Worm (Caenorhabditis elegans) whole organism, mixed stage, embryonic: ENCODE measurements around the gene C01G10.10.
A peak's percentile ranks its signal among the peaks of the same experiment; 100 is the strongest.

Source experiments
- M03D4.4 ChIP-seq: sonication (generic microtip); optimal IDR thresholded peaks from 2 replicates; lab custom pipeline; 2017; ENCODE audit warnings: mild to moderate bottlenecking, missing genetic modification characterization, missing compliant biosample characterization
- bed-3 ChIP-seq: fragments of 200-800 bp; sonication (Bioruptor generic); optimal IDR thresholded peaks from 3 replicates; lab custom pipeline; 2018; ENCODE audit warnings: mild to moderate bottlenecking, missing genetic modification characterization, moderate library complexity, missing compliant biosample characterization
- blmp-1 ChIP-seq: fragments of 150-350 bp; optimal IDR thresholded peaks from 2 replicates; lab custom pipeline; 2014; ENCODE audit warnings: missing biosample characterization, missing genetic modification characterization
- ceh-39 ChIP-seq: fragments of 150-350 bp; optimal IDR thresholded peaks from 2 replicates; lab custom pipeline; 2014; ENCODE audit warnings: missing biosample characterization, missing genetic modification characterization
- ceh-43 ChIP-seq: fragments of 200-800 bp; sonication (Bioruptor generic); optimal IDR thresholded peaks from 2 replicates; lab custom pipeline; 2018; ENCODE audit warnings: mild to moderate bottlenecking, missing genetic modification characterization, moderate library complexity, missing compliant biosample characterization
- ceh-83 ChIP-seq: fragments of 200-800 bp; sonication (Bioruptor generic); optimal IDR thresholded peaks from 2 replicates; lab custom pipeline; 2018; ENCODE audit warnings: mild to moderate bottlenecking, missing genetic modification characterization, missing compliant biosample characterization
- ces-1 ChIP-seq: fragments of 150-350 bp; optimal IDR thresholded peaks from 2 replicates; lab custom pipeline; 2014; ENCODE audit warnings: missing biosample characterization, missing genetic modification reagents, missing genetic modification characterization
- cnd-1 ChIP-seq: fragments of 200-800 bp; sonication (Bioruptor generic); optimal IDR thresholded peaks from 2 replicates; lab custom pipeline; 2018; ENCODE audit warnings: mild to moderate bottlenecking, missing genetic modification characterization, missing compliant biosample characterization
- drap-1 ChIP-seq: fragments of 200-800 bp; sonication (Bioruptor generic); optimal IDR thresholded peaks from 3 replicates; lab custom pipeline; 2018; ENCODE audit warnings: mild to moderate bottlenecking, missing genetic modification characterization, missing compliant biosample characterization
- elt-1 ChIP-seq: sonication (generic microtip); optimal IDR thresholded peaks from 2 replicates; lab custom pipeline; 2017; ENCODE audit warnings: missing genetic modification characterization, mild to moderate bottlenecking, missing compliant biosample characterization, antibody characterized with exemption, moderate library complexity, borderline replicate concordance; ENCODE audit not compliant: insufficient read depth
- elt-3 ChIP-seq: fragments of 150-350 bp; optimal IDR thresholded peaks from 2 replicates; lab custom pipeline; 2014; ENCODE audit warnings: missing biosample characterization, missing genetic modification characterization
- flh-1 ChIP-seq: fragments of 200-800 bp; sonication (Bioruptor generic); optimal IDR thresholded peaks from 2 replicates; lab custom pipeline; 2018; ENCODE audit warnings: mild to moderate bottlenecking, missing genetic modification characterization, moderate library complexity, missing compliant biosample characterization
- hlh-1 ChIP-seq: fragments of 150-350 bp; optimal IDR thresholded peaks from 2 replicates; lab custom pipeline; 2014; ENCODE audit warnings: missing biosample characterization, missing genetic modification reagents, missing genetic modification characterization
- lin-13 ChIP-seq: fragments of 150-350 bp; optimal IDR thresholded peaks from 2 replicates; lab custom pipeline; 2014; ENCODE audit warnings: missing biosample characterization, missing genetic modification characterization
- lsy-2 ChIP-seq: fragments of 150-350 bp; optimal IDR thresholded peaks from 2 replicates; lab custom pipeline; 2014; ENCODE audit warnings: missing biosample characterization, missing genetic modification characterization
- mab-5 ChIP-seq: fragments of 150-350 bp; optimal IDR thresholded peaks from 2 replicates; lab custom pipeline; 2014; ENCODE audit warnings: missing biosample characterization, missing genetic modification characterization
- mep-1 ChIP-seq: fragments of 150-350 bp; optimal IDR thresholded peaks from 2 replicates; lab custom pipeline; 2017; ENCODE audit warnings: missing biosample characterization, missing genetic modification reagents, missing genetic modification characterization, inconsistent platforms
- mls-2 ChIP-seq: sonication (generic microtip); optimal IDR thresholded peaks from 2 replicates; lab custom pipeline; 2016; ENCODE audit warnings: mild to moderate bottlenecking, missing genetic modification characterization, moderate library complexity, missing compliant biosample characterization
- nhr-12 ChIP-seq: fragments of 150-350 bp; optimal IDR thresholded peaks from 2 replicates; lab custom pipeline; 2014; ENCODE audit warnings: missing biosample characterization, missing genetic modification characterization
- nhr-2 ChIP-seq: fragments of 150-350 bp; optimal IDR thresholded peaks from 2 replicates; lab custom pipeline; 2014; ENCODE audit warnings: missing biosample characterization, missing genetic modification characterization
- nhr-237 ChIP-seq: fragments of 150-350 bp; optimal IDR thresholded peaks from 2 replicates; lab custom pipeline; 2014; ENCODE audit warnings: missing biosample characterization, missing genetic modification characterization
- nhr-28 ChIP-seq: fragments of 150-350 bp; optimal IDR thresholded peaks from 2 replicates; lab custom pipeline; 2014; ENCODE audit warnings: missing biosample characterization, missing genetic modification characterization
- nhr-76 ChIP-seq: sonication (generic microtip); optimal IDR thresholded peaks from 2 replicates; lab custom pipeline; 2017; ENCODE audit warnings: missing biosample characterization, missing genetic modification characterization
- pha-4 ChIP-seq: fragments of 150-350 bp; optimal IDR thresholded peaks from 2 replicates; lab custom pipeline; 2018; ENCODE audit warnings: missing biosample characterization, missing genetic modification reagents, missing genetic modification characterization
- sem-2 ChIP-seq: fragments of 200-800 bp; sonication (Bioruptor generic); optimal IDR thresholded peaks from 2 replicates; lab custom pipeline; 2018; ENCODE audit warnings: mild to moderate bottlenecking, missing genetic modification characterization, missing compliant biosample characterization
- snpc-4 ChIP-seq: fragments of 150-350 bp; optimal IDR thresholded peaks from 2 replicates; lab custom pipeline; 2014; ENCODE audit warnings: missing biosample characterization, missing genetic modification characterization
- sptf-1 ChIP-seq: sonication (generic microtip); optimal IDR thresholded peaks from 2 replicates; lab custom pipeline; 2017; ENCODE audit warnings: mild to moderate bottlenecking, missing genetic modification characterization, moderate library complexity, missing compliant biosample characterization
- tbx-8 ChIP-seq: fragments of 200-800 bp; sonication (Bioruptor generic); optimal IDR thresholded peaks from 2 replicates; lab custom pipeline; 2018; ENCODE audit warnings: mild to moderate bottlenecking, missing genetic modification characterization, moderate library complexity, missing compliant biosample characterization
- unc-120 ChIP-seq: sonication (generic microtip); optimal IDR thresholded peaks from 2 replicates; lab custom pipeline; 2017; ENCODE audit warnings: missing genetic modification characterization, missing compliant biosample characterization; ENCODE audit not compliant: poor library complexity, severe bottlenecking
- unc-39 ChIP-seq: fragments of 150-350 bp; optimal IDR thresholded peaks from 2 replicates; lab custom pipeline; 2014; ENCODE audit warnings: missing biosample characterization, missing genetic modification characterization
- unc-62 ChIP-seq: fragments of 150-350 bp; optimal IDR thresholded peaks from 2 replicates; lab custom pipeline; 2014; ENCODE audit warnings: missing biosample characterization, missing genetic modification reagents, missing genetic modification characterization
- zip-8 ChIP-seq: fragments of 150-350 bp; optimal IDR thresholded peaks from 2 replicates; lab custom pipeline; 2014; ENCODE audit warnings: missing biosample characterization, missing genetic modification characterization
- ztf-11 ChIP-seq: fragments of 150-350 bp; optimal IDR thresholded peaks from 2 replicates; lab custom pipeline; 2014; ENCODE audit warnings: missing biosample characterization, missing genetic modification characterization

C01G10.10 gene

DNA sequence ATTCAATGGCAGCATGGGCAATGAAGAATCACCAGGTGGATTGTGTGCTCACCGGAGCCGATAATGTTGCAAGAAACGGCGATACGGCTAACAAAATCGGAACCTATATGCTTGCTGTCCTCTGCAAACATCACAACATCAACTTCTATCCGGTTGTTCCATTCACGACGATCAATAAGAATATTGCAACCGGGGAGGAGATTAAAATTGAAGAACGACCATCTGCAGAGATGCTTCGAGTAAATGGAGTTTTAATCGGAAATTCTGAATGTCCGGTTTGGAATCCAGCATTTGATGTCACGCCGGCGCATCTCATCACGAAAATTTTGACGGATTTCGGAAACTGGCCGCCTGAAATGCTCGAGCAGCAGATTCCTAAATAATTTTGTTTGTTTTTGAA lies 1.4 kb upstream of the C01G10.10 start:
- TF ChIP-seq bed-3 (GFP tag; lab: Kevin White, UChicago) (no peak), lin-13 (tag; lab: Kevin White, UChicago) (no peak), sem-2 (GFP tag; lab: Kevin White, UChicago) (no peak), mep-1 (tag; lab: Kevin White, UChicago) (no peak), nhr-237 (no peak), pha-4 (tag; lab: Kevin White, UChicago) (no peak), cnd-1 (tag; lab: Kevin White, UChicago) (no peak), ztf-11 (tag; lab: Kevin White, UChicago) (no peak), blmp-1 (no peak), unc-120 (tag; lab: Kevin White, UChicago) (no peak), ceh-83 (no peak), unc-62 (GFP tag; lab: Kevin White, UChicago) (no peak), elt-3 (tag; lab: Kevin White, UChicago) (no peak), hlh-1 (tag; lab: Kevin White, UChicago) (no peak)

DNA sequence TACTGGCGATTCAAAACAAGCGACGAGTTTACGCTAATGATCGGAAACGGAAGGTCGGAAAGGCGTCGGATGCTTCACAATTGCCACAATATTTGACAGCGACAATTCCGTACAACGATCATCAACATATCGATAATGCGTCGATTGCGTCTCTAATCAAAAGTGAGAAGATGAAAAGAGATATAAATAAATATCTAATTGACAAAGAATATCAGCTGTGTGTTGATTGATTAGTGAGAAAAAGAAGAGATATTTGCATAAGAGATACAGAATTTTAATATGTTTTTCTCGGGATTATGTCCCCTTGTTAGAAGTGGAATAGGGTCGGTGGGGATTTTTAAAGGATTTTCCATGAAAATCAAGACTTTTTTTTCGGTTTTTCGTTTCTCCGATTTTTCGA lies 3.7 kb downstream of the C01G10.10 start:
- peak; percentile 82 for TF ChIP-seq unc-62 (GFP tag; lab: Kevin White, UChicago)
- TF ChIP-seq sem-2 (GFP tag; lab: Kevin White, UChicago): no peak
- TF ChIP-seq mab-5 (tag; lab: Kevin White, UChicago): peak; percentile 16
- peak; percentile 19 for TF ChIP-seq unc-120 (tag; lab: Kevin White, UChicago)
- TF ChIP-seq ceh-83: no peak
- no peak for TF ChIP-seq unc-39
- TF ChIP-seq M03D4.4 (tag; lab: Kevin White, UChicago): no peak
- no peak for TF ChIP-seq flh-1 (GFP tag; lab: Kevin White, UChicago)
- TF ChIP-seq tbx-8 (GFP tag; lab: Kevin White, UChicago): no peak

DNA sequence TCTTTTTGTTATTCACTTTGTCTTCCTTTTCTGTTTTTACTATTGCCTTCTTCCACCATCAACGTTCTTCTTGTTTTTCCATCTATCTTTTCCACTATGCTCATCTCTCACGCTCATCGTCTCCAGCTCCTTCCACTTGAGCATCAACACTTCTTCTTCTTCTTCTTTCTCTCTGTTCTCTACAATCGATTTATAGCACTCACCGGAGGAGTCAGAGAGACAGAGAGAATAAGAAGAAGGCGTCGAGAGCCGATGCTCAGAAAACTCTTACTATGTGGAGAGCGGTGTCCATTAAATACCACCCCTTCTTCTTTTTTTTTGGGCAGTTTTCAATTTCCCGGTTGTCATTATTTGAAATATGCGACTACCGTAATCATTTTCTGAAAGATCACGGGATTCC lies 7.3 kb downstream of the C01G10.10 start:
- no peak for TF ChIP-seq tbx-8 (GFP tag; lab: Kevin White, UChicago)
- peak; percentile 60 for TF ChIP-seq ces-1 (GFP tag; lab: Kevin White, UChicago)
- no peak for TF ChIP-seq M03D4.4 (tag; lab: Kevin White, UChicago)

DNA sequence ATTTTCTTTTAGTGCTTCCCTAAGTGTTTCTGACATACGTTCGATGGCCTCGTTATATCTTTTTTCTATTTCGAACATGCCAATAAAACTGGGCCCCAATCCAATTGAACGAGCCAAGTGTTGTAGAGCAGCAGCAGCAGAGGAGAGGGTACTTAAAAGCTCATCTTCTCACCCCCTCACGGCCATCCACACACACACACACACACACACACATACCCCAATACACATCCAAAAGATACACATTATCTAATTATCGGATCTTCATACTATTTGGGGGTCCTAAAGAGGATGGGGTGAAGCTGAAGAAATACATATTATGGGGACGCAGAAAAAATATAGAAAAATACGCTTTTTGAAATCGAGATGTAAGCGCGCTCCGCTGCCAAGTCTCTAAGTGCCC lies 9.5 kb downstream of the C01G10.10 start:
- no peak for TF ChIP-seq nhr-12 (tag; lab: Kevin White, UChicago)
- peak; percentile 36 for TF ChIP-seq elt-1 (tag; lab: Kevin White, UChicago)
- peak; percentile 95 for TF ChIP-seq ces-1 (GFP tag; lab: Kevin White, UChicago)
- TF ChIP-seq drap-1 (GFP tag; lab: Kevin White, UChicago): peak; percentile 70

DNA sequence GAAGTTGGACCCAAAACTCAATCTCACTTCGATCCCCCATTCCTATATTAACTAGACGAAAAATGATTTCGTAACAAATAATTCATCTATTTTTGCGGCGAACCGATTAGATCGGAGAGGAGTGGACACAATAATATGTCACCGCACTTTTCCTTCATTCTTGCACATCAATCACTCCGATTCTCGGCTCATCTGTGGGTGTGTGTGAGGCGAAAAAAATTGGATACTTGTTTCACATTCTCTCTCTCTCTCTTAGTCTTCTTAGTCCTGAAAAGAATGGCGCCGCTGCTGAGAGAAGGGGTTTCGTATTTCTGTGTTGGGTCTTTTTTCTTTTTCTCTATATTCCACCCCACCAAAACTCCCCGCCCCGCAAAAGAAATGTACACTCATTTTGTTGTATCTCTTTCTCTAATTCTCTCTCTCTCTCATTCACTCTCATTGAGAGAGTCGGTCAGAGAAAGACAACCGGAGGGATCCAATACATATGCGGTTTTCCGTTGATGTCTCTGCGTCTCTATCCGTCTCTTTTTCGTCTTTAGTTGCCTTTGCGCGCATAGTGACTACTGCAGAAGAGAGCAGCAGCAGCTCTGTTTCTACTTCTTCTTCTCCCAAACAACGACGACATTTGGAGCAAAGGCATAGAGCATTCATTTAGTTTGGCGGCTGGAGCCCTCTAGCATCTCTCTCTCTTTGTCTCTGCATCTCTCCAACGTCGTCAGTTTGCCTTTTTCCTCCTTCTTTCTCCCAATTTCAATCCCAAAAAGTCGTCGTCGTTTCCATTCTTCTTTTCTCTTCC lies 11.0 kb downstream of the C01G10.10 start, which contains the start of gene unc-76:
Gene unc-76, plus strand, starts transcription at position 746 of the 796 bp plus-strand sequence.
- no peak for TF ChIP-seq ceh-43 (GFP tag; lab: Kevin White, UChicago)
- TF ChIP-seq nhr-237: peak; percentile 60
- no peak for TF ChIP-seq lin-13 (tag; lab: Kevin White, UChicago)
- TF ChIP-seq snpc-4: no peak
- peak; percentile 44 for TF ChIP-seq mep-1 (tag; lab: Kevin White, UChicago)
- no peak for TF ChIP-seq flh-1 (GFP tag; lab: Kevin White, UChicago)
- peak; percentile 94 for TF ChIP-seq unc-62 (GFP tag; lab: Kevin White, UChicago)
- peak; percentile 26 for TF ChIP-seq cnd-1 (tag; lab: Kevin White, UChicago)
- peak; percentile 57 for TF ChIP-seq mls-2
- TF ChIP-seq lsy-2 (tag; lab: Kevin White, UChicago): peak; percentile 52
- no peak for TF ChIP-seq mab-5 (tag; lab: Kevin White, UChicago)
- no peak for TF ChIP-seq ceh-83
- peak; percentile 99 for TF ChIP-seq unc-120 (tag; lab: Kevin White, UChicago)
- TF ChIP-seq nhr-76 (tag; lab: Kevin White, UChicago): no peak
- peak; percentile 91 for TF ChIP-seq ces-1 (GFP tag; lab: Kevin White, UChicago)
- peak; percentile 35 for TF ChIP-seq sptf-1 (tag; lab: Kevin White, UChicago)
- peak; percentile 39 for TF ChIP-seq nhr-2
- peak; percentile 80 for TF ChIP-seq drap-1 (GFP tag; lab: Kevin White, UChicago)
- no peak for TF ChIP-seq zip-8 (tag; lab: Kevin White, UChicago)
- TF ChIP-seq ztf-11 (tag; lab: Kevin White, UChicago): no peak
- TF ChIP-seq hlh-1 (tag; lab: Kevin White, UChicago): peak; percentile 62
- TF ChIP-seq ceh-39 (tag; lab: Kevin White, UChicago): peak; percentile 65
- TF ChIP-seq pha-4 (tag; lab: Kevin White, UChicago): peak; percentile 79
- no peak for TF ChIP-seq unc-39
- TF ChIP-seq nhr-28 (tag; lab: Kevin White, UChicago): no peak
